Fruit fly (Drosophila melanogaster) Kc167 (cell line): ENCODE data around the gene CG32373.

Experiments used
- Myc ChIP-seq: fragments of >200 bp; optimal IDR thresholded peaks from 2 replicates; lab custom pipeline; 2017; ENCODE audit warnings: missing external identifiers
- insv ChIP-seq: fragments of >200 bp; optimal IDR thresholded peaks from 3 replicates; lab custom pipeline; 2018; ENCODE audit warnings: missing external identifiers
- psq ChIP-seq: fragments of >200 bp; optimal IDR thresholded peaks from 2 replicates; lab custom pipeline; 2017; ENCODE audit warnings: missing external identifiers

- TF ChIP-seq Myc (lab: Kevin White, UChicago) (no peak), insv (lab: Kevin White, UChicago) (no peak), psq (lab: Kevin White, UChicago) (no peak)
Observed at dm6 chr3L:7633619-7634018, 16.7 kb upstream of the CG32373 start.
